Worm (Caenorhabditis elegans) whole organism, young adult: ENCODE data around the gene str-162.

Source experiments
- tlf-1 ChIP-seq: fragments of 200-800 bp; sonication (Bioruptor generic); optimal IDR thresholded peaks from 2 replicates; lab custom pipeline; 2018; ENCODE audit warnings: mild to moderate bottlenecking, missing genetic modification characterization, missing compliant biosample characterization
- ztf-26 ChIP-seq: sonication (generic microtip); optimal IDR thresholded peaks from 2 replicates; lab custom pipeline; 2017; ENCODE audit warnings: missing genetic modification characterization, missing compliant biosample characterization

DNA sequence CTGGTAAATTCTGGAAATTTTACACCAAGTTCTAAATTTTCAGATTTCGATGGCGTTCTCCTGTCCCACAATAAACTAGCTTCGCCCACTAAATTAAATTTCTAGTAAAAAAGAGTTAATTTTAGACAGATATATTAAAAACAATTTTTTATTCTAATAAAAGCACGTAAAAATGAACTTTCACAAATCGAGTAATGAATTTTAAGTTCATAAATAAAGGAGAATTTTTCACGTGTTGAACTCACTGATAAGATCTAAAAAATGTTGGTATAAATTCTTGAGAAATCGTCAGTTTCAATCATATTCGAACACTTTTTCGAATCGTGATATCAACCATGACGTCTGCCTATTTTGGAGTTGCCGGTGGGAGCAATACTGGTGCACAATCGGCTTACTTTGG, 3.7 kb downstream of the str-162 start, which contains the start of gene ssq-2:
- TF ChIP-seq ztf-26 (tag; lab: Kevin White, UChicago) (no peak), tlf-1 (GFP tag; lab: Kevin White, UChicago) (no peak)
